Fruit fly (Drosophila melanogaster): ENCODE measurements around the gene CG2983.

The CG2983 gene

DNA sequence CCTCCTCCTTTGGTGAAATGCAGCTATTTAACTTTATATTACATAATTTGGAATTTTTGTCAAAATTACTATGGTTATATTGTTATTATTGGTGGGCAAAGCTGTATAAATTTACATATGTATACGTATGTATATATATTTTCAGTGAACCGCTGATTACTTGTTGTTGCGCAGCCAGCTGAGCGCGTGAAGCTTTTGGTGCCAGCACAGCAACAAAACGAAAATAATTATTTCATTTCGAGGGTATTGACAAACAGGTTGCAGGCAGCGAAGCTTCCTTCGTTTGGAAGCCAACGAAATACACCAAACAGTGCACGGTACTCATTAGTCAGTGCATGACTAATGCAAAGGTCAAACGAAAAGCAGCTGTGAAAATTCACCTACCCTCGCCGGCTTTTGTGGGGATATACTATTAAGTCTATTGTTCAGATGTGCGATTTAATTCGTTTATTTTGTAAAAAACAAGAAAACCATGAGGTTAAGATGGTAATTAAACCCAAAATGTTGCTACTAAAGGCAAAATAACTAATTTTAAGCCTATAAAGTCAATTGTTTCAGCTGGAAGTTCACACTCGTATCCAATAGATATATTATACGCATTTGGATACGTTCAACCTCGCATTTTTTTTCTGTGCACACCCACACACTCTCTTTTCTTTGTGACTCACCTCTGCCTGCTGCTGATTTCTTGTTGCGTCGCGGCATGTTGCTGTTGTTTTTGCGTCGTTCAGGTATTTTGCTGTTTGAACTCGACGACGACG is 25.7 kb downstream of the CG2983 start (continued):
- TF ChIP-seq gem (tag; optimal IDR thresholded peaks at IDR 0.05) (peak; percentile 40), CG43689 (GFP tag; IDR thresholded peaks at IDR 0.05) (no peak), scrt (GFP tag; optimal IDR thresholded peaks at IDR 0.05) (no peak), E2f2 (GFP tag; IDR thresholded peaks at IDR 0.05) (peak; percentile 10; the same call in 1 of the 2 replicates), sima (GFP tag; optimal IDR thresholded peaks at IDR 0.05) (no peak), CG1529 (GFP tag; optimal IDR thresholded peaks at IDR 0.05) (no peak), CG18476 (GFP tag; optimal IDR thresholded peaks at IDR 0.05) (no peak), CG2889 (GFP tag; IDR thresholded peaks at IDR 0.05) (no peak), row (GFP tag; IDR thresholded peaks at IDR 0.05) (peak; percentile 49; the same call in 2 of the 3 replicates), CG10543 (GFP tag; optimal IDR thresholded peaks at IDR 0.05) (no peak), hbn (GFP tag; IDR thresholded peaks at IDR 0.05; ENCODE audit: partially characterized antibody) (no peak), pzg (GFP tag; optimal IDR thresholded peaks at IDR 0.05) (no peak), CG9727 (GFP tag; optimal IDR thresholded peaks at IDR 0.05) (no peak), onecut (GFP tag; IDR thresholded peaks at IDR 0.05) (no peak), B-H1 (GFP tag; IDR thresholded peaks at IDR 0.05) (no peak), pum (GFP tag; optimal IDR thresholded peaks at IDR 0.05) (peak; percentile 12), Six4 (GFP tag; optimal IDR thresholded peaks at IDR 0.05) (peak; percentile 5), hb (GFP tag; IDR thresholded peaks at IDR 0.05; ENCODE audit: partially characterized antibody) (no peak), CG6175 (GFP tag; IDR thresholded peaks at IDR 0.05) (no peak), CG4424 (GFP tag; optimal IDR thresholded peaks at IDR 0.05) (peak; percentile 14), ems (GFP tag; optimal IDR thresholded peaks at IDR 0.05) (no peak), Opbp (GFP tag; IDR thresholded peaks at IDR 0.05; ENCODE audit: partially characterized antibody) (no peak), grau (tag; optimal IDR thresholded peaks at IDR 0.05) (peak; percentile 12), Poxn (GFP tag; IDR thresholded peaks at IDR 0.05) (no peak), Xbp1 (GFP tag; optimal IDR thresholded peaks at IDR 0.05) (no peak), CG4854 (GFP tag; optimal IDR thresholded peaks at IDR 0.05) (no peak), Atf3 (GFP tag; optimal IDR thresholded peaks at IDR 0.05) (no peak), mam (GFP tag; optimal IDR thresholded peaks at IDR 0.05) (peak; percentile 50), ro (GFP tag; IDR thresholded peaks at IDR 0.05) (no peak), CG42726 (GFP tag; IDR thresholded peaks at IDR 0.05; ENCODE audit: partially characterized antibody) (no peak), CG18262 (tag; optimal IDR thresholded peaks at IDR 0.05) (peak; percentile 1), wor (GFP tag; IDR thresholded peaks at IDR 0.05) (no peak), cas (GFP tag; IDR thresholded peaks at IDR 0.05) (no peak), CG7963 (GFP tag; IDR thresholded peaks at IDR 0.05; ENCODE audit: partially characterized antibody) (no peak), Pdp1 (GFP tag; optimal IDR thresholded peaks at IDR 0.05) (no peak), CG11085 (GFP tag; IDR thresholded peaks at IDR 0.05) (no peak), Hr39 (optimal IDR thresholded peaks at IDR 0.05) (no peak), CG7745 (tag; optimal IDR thresholded peaks at IDR 0.05) (no peak), CG10654 (GFP tag; optimal IDR thresholded peaks at IDR 0.05) (no peak), hkb (optimal IDR thresholded peaks at IDR 0.05) (no peak), hkb (GFP tag; IDR thresholded peaks at IDR 0.05) (peak; percentile 17; the same call in 1 of the 2 replicates), CG17186 (GFP tag; optimal IDR thresholded peaks at IDR 0.05) (no peak), CG8924 (tag; optimal IDR thresholded peaks at IDR 0.05) (no peak), Hey (tag; optimal IDR thresholded peaks at IDR 0.05) (no peak), tin (GFP tag; optimal IDR thresholded peaks at IDR 0.05) (peak; percentile 39), Myb (GFP tag; optimal IDR thresholded peaks at IDR 0.05) (no peak), CG16813 (GFP tag; IDR thresholded peaks at IDR 0.05; ENCODE audit: partially characterized antibody) (no peak), Abd-B (GFP tag; optimal IDR thresholded peaks at IDR 0.05) (no peak), kay (GFP tag; optimal IDR thresholded peaks at IDR 0.05) (peak; percentile 78), CG9215 (GFP tag; IDR thresholded peaks at IDR 0.05) (no peak)

All from whole organism, embryonic.